Fruit fly (Drosophila melanogaster): ENCODE results near the gene CG42758.
A peak's percentile ranks its signal among the peaks of the same experiment; 100 is the strongest.

The CG42758 gene

dm6 chr3L:14567140-14567539, at the start of gene CG42758:
Gene CG42758, plus strand, starts transcription at chr3L:14567440.
- TF ChIP-seq noc (tag; optimal IDR thresholded peaks at IDR 0.05) = no peak

- no peak for TF ChIP-seq noc (tag; optimal IDR thresholded peaks at IDR 0.05)
Measured at dm6 chr3L:14517525-14517924, 49.7 kb upstream of the CG42758 start, which contains the start of gene CG9592. Gene CG9592, plus strand, starts transcription at chr3L:14517825.

DNA sequence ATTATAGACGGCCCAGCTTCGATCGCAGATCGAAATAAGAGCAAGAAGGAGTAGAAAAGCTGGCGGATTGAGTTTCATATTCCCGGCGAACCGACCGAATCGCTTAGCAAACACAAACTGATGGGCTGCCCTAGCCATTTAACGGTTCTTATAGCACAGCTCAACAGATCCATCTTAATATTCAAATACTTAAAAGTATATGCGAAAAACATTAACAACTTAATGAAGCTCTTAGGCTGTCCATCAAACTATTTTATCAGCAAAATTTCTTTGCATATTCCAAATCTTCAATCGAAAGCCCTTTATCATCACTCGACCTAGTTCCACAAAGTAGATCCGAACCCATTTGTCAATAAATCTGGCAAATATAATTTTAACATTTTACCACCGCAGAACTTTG, 45.6 kb upstream of the CG42758 start, which contains the start of gene CG4613:
Gene CG4613 (minus strand): TSS at position 101 of the 400 bp plus-strand sequence.
- no peak for TF ChIP-seq noc (tag; optimal IDR thresholded peaks at IDR 0.05)

DNA sequence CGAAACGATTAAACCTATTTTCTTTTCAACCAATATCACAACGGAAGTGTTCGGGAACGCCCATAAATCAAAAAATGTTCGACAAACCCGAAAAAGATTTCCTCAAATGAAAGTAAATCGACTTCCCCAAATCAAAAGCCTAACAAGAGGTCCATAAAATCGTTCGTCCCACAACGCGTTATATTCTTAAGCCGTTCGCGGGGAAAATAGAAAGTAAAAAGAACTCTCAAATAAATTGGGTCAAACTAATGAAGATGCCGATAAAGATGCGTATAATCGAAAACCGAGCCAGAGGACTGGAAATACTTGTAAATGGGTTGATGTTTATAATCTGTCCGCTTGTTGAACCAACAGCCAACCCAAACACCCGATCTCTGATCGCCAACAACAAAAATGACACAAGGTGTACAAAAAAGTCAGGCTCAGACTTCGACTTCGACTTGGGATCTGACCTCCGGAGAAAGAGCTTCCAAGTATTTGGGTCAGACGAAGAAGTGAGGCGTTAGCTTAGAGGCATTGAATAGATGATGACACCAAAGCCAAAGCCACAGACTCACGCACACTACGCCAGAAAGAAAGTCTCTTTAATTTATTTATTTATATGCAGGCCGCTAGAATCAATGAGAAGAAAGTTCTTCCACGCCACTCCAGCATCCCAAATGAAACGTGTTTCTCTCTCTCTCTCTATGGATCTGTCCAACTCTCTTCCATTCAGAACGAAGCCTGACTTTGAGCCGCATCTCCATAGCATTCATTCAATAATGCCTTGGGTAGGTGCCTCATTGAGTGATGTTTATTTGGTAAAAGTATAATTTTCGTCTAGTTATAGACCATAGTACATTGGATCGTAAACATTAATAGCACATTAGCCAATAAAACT, 44.5 kb upstream of the CG42758 start:
- TF ChIP-seq noc (tag; optimal IDR thresholded peaks at IDR 0.05) = no peak

DNA sequence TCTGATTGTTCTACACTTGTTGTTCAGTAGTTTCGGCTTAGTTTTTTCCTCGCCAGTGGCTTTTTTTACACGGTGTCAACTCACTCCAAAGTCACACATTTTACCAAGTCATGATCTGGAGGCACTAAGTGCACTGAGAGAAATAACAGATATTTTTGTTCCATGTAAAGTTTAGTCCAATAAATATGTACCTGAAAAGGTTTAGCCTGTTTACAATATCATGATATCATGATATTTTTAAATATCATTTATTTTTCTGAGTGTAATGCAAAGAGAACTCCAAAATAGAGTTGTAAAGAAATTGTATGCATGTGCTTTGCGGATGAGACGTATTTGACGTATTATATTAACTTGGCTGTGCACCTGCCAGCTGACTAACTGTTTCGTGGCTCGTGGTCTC, 35.4 kb upstream of the CG42758 start:
- no peak for TF ChIP-seq noc (tag; optimal IDR thresholded peaks at IDR 0.05)

DNA sequence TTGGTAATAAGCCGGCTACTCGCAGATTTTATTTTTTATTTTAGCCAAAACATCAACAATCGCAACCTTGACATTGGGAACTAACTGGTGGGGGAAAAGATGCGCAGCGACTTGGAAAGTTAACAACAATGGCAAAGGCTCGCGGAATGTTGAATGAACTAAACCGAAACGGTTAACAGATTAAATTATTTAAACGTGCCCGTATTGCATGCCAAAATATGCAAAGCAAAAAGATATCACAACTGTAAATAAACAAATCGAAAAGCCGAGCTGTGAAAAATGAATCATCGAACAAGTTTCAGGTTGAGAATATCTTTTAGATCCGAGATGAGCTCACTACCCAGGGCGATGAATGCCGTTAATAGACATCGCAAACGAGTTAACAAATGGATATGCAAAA, 34.1 kb upstream of the CG42758 start:
- TF ChIP-seq noc (tag; optimal IDR thresholded peaks at IDR 0.05) = no peak

DNA sequence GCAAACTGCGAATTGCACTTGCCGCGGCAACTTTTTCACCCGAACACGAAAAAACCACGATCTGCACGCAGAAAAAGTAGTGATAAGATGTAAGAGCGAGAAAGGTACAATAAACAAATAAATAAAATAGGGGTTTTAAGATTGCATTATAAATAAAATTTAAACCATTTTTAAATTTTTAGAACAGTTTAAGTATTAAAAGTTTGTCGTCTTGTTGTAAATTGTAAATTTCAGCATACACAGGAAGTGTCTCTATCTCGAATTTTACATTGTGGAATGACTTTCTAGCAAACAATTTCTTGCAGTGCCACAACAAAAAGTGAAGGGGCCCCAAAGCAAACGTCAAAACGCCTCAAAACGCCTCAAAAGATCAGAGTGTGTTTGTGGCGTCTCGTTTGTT, 32.6 kb upstream of the CG42758 start:
- TF ChIP-seq noc (tag; optimal IDR thresholded peaks at IDR 0.05) = no peak

DNA sequence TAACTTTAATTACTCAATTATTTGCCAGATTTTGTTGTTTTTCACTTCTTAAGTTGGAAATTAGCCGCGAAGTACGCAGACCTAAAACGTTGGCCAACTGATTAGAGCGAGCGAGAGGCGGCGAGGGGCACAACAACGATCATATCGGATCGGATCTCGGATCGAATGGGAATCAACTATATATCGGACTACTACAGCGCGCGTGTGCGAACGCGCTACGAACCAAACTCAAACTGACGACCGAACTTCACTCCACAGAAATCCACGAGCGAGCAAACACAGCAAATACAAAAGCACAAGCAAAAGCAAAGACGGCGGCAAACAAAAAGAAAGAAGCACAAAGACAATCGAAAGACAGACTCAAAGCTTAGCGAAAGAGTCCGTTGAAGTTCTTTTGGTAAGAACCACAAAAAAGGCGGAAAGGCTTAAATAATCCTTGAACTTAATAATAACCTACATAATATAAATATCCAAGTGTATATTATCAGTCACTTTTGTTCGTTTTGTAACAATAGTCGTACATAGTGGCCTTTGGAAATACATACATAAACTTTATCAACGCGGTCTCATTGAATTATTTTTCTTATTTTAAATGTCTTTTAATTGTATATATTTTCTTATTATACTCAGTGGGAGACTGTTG, 31.1 kb upstream of the CG42758 start, which contains the start of the genes bbg and CG43246:
Gene bbg (minus strand): TSS at position 235 of the 643 bp plus-strand sequence.
Gene CG43246 (plus strand): TSS at position 593 of the 643 bp plus-strand sequence.
- no peak for TF ChIP-seq noc (tag; optimal IDR thresholded peaks at IDR 0.05)

DNA sequence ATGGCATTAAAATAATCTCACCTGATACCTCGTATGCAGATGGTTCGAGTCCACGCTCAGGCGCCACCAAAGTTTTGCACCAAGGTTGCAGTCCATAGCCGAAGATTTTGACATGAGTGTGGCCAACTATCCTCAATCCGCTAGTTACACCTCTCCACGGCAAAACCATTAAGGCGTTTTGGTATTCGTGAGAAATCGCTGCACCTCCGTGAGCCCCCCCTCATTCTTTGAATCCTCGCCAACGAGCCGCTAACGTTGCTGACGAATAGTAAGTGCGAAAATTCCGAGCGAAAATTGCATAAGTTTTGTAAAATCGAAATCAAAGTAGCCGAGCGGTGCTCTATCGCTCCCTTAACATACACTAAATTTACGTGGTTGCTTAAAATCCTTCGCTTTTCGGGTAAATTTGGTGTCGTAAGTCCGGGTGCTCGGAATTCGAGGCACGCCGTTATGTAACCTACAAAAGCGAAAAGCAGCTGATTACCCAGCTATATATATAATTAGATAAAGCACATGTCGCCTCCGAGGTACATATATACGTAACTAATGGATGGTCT, 29.7 kb upstream of the CG42758 start, which contains the start of gene Mpcp2:
Gene Mpcp2 (plus strand): TSS at position 217 of the 557 bp plus-strand sequence.
- peak; percentile 71 for TF ChIP-seq noc (tag; optimal IDR thresholded peaks at IDR 0.05)

DNA sequence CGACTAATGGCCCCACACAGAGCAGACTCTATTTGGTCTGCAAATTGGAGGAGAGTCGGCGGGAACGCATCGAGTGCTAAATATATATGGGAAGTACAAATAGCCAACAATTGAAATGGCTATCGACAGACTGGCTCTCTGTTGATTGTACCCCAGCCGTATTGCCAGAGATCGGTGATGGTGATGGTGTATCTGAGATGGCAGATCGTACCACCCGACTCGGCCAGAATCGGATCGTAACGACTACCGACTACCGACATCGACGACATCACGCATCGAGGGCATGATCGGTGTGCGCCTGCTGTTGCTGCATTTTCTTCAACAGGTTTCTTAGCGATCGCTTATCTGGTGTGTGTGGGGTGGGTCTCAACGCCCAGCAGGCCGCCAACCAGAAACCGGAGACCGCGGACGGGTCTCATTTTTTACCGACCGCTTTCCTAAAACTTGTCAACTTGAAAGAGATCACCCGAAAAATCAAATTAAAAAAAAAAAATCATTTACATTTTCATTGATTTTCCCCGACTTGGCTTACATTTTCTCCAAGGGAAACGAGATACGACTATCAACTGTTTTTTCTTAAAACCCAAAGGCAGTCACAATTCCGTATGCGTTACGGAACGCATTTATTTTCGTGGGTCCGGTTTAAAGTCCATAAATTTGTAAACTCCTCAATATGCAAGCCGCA, 23.1 kb upstream of the CG42758 start:
- peak; percentile 36 for TF ChIP-seq noc (tag; optimal IDR thresholded peaks at IDR 0.05)

DNA sequence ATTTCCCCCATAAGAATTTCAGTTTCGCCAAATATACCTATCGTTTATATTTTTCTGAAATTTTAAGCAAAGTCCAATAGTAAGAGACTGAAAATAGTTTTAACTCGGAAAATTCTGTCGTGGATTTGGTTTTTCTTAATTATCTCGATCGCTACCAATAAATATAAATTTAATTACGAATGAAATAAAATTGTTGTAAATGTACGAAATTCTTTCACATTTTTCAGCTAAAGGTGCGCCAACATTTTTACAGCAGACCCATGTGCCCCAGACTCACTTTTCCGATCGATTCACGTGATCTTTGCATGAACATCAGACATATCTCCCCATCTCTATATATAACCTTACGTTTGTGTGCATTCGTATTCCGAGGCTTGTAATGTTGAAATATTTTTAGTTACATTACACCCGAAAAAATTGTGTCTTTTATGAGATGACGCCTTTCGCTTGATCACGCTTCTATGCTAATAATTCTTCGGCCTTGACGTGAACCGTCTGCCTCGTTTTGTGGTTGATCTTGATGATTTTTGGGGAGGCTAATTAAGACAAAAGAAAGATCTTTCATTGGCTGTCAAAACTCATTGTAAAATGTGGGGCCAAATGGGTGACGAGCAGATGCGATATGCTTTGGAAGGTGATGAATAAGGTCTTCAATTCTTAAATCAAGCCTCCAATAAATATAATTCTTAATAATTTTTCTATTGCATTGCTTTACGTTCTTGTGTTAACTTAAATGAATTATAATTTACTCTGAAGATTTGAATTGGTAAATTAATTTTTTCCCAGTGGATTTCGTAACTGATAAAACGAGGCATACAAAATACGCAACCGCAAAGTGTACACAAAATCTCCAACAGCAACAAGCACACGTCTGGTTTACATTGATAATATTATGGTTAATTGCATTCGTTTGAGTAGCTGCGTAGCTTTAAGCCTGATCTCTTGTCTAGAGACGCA, 22.0 kb upstream of the CG42758 start:
- TF ChIP-seq noc (tag; optimal IDR thresholded peaks at IDR 0.05) = no peak

dm6 chr3L:14546918-14547533, 20.2 kb upstream of the CG42758 start:
- no peak for TF ChIP-seq noc (tag; optimal IDR thresholded peaks at IDR 0.05)

DNA sequence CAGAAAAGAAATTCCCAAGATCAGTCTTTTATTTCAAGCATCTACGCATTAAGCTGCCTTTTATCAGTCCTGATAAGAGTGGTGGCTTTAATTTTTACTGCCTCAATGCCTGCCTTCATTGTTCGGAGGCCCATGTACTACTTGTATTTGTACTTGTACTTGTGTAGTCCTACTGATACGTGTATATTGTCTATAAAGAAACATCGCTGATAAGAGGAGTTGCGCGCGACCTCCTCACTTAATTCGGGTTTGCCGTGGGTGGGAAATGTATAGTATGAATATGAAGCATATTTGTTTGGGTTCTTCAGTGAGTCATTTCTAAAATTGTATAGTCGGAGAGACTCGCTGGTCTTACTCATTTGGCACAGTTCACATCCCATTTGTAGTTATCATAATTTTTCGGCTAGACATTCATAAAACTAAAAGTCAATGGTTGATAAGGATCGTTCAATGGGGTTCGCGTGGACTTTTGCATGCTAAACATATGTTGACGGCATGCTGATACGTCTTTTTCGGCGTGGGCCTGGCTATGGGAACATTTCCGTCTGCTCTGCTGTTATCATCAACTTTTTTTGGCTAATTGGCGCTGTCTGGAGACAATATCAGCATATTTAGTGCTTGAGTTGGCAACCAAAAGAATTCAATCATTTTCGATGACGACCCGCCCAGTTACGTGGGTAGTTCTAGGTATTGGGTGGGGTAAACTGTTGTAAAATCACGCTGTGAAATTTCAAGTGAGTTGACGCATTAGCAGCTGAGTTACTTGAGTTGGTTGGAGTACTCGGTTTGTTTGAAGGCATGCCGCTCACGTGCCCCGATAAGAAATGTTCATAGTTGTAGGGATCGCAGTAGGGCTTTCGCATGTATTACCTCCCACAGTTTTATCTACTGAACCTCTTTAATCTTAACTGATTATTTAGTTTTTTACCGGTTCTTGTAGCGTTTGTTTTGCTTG, 19.2 kb upstream of the CG42758 start:
- TF ChIP-seq noc (tag; optimal IDR thresholded peaks at IDR 0.05) = peak; percentile 75

Measured in whole organism, larva.